Worm (Caenorhabditis elegans) whole organism, L1 larva: ENCODE results near the gene rde-4.

Source experiments
- C04F5.9 ChIP-seq: sonication (generic microtip); optimal IDR thresholded peaks from 2 replicates; lab custom pipeline; 2016; ENCODE audit warnings: missing genetic modification characterization, missing compliant biosample characterization
- C16A3.4 ChIP-seq: fragments of 150-350 bp; optimal IDR thresholded peaks from 2 replicates; lab custom pipeline; 2014; ENCODE audit warnings: missing biosample characterization, missing genetic modification characterization
- C34B4.2 ChIP-seq: sonication (generic microtip); optimal IDR thresholded peaks from 2 replicates; lab custom pipeline; 2017; ENCODE audit warnings: mild to moderate bottlenecking, missing genetic modification characterization, missing compliant biosample characterization
- F16B12.6 ChIP-seq: fragments of 150-350 bp; optimal IDR thresholded peaks from 2 replicates; lab custom pipeline; 2014; ENCODE audit warnings: missing biosample characterization, missing genetic modification characterization
- alr-1 ChIP-seq: fragments of 200-800 bp; sonication (Bioruptor generic); optimal IDR thresholded peaks from 2 replicates; lab custom pipeline; 2018; ENCODE audit warnings: borderline replicate concordance, mild to moderate bottlenecking, missing genetic modification characterization, missing compliant biosample characterization
- aly-2 ChIP-seq: fragments of 150-350 bp; optimal IDR thresholded peaks from 2 replicates; lab custom pipeline; 2014; ENCODE audit warnings: missing biosample characterization, missing genetic modification characterization
- ama-1 ChIP-seq: fragments of 150-350 bp; optimal IDR thresholded peaks from 2 replicates; lab custom pipeline; 2014
- ceh-63 ChIP-seq: fragments of 200-800 bp; sonication (Bioruptor generic); optimal IDR thresholded peaks from 2 replicates; lab custom pipeline; 2018; ENCODE audit warnings: mild to moderate bottlenecking, missing genetic modification characterization, missing compliant biosample characterization
- ceh-8 ChIP-seq: fragments of 200-800 bp; sonication (Bioruptor generic); optimal IDR thresholded peaks from 2 replicates; lab custom pipeline; 2018; ENCODE audit warnings: mild to moderate bottlenecking, missing genetic modification characterization, moderate library complexity, missing compliant biosample characterization
- ceh-82 ChIP-seq, 3 experiments: fragments of 150-350 bp in 1 of 3; sonication (generic microtip) in 2 of 3; optimal IDR thresholded peaks; 2 replicates each; lab custom pipeline; 2014 to 2017; ENCODE audit warnings: missing biosample characterization in 3 of 3, missing genetic modification characterization in 3 of 3
- ceh-90 ChIP-seq: sonication (generic microtip); optimal IDR thresholded peaks from 2 replicates; lab custom pipeline; 2016; ENCODE audit warnings: missing genetic modification characterization, missing compliant biosample characterization
- dpl-1 ChIP-seq, 3 experiments: fragments of 150-350 bp in 2 of 3; sonication (generic microtip) in 1 of 3; optimal IDR thresholded peaks; 2 replicates each; lab custom pipeline; 2014 to 2017; ENCODE audit warnings: missing biosample characterization in 3 of 3, missing genetic modification characterization in 3 of 3, missing genetic modification reagents in 3 of 3
- efl-1 ChIP-seq, 4 experiments: fragments of 150-350 bp; optimal IDR thresholded peaks in 3 of 4; peaks in 1 of 4; 1 replicate in 1 of 4; 2 replicates in 3 of 4; lab custom pipeline; 2014; ENCODE audit warnings: missing biosample characterization in 2 of 4, missing genetic modification characterization in 2 of 4, missing genetic modification reagents in 2 of 4
- efl-3 ChIP-seq: fragments of 200-800 bp; sonication (Bioruptor generic); optimal IDR thresholded peaks from 2 replicates; lab custom pipeline; 2018; ENCODE audit warnings: mild to moderate bottlenecking, missing genetic modification characterization, missing compliant biosample characterization
- elt-2 ChIP-seq: sonication (generic microtip); optimal IDR thresholded peaks from 2 replicates; lab custom pipeline; 2016; ENCODE audit warnings: missing genetic modification characterization, mild to moderate bottlenecking, inconsistent platforms, missing compliant biosample characterization, missing genetic modification reagents
- elt-3 ChIP-seq, 6 experiments: fragments of 150-350 bp in 1 of 6; sonication (generic microtip); optimal IDR thresholded peaks; 2 replicates each; lab custom pipeline; 2017 to 2018; ENCODE audit warnings: missing biosample characterization in 6 of 6, missing genetic modification characterization in 6 of 6, inconsistent platforms in 1 of 6
- ets-5 ChIP-seq: fragments of 200-800 bp; sonication (Bioruptor generic); IDR thresholded peaks from 2 replicates; pipeline ENCODE4 v1.3.6; 2022; ENCODE audit warnings: missing genetic modification characterization, missing compliant biosample characterization
- fkh-8 ChIP-seq: sonication (generic microtip); optimal IDR thresholded peaks from 2 replicates; lab custom pipeline; 2016; ENCODE audit warnings: mild to moderate bottlenecking, missing genetic modification characterization, missing compliant biosample characterization
- jun-1 ChIP-seq: fragments of 150-350 bp; optimal IDR thresholded peaks from 2 replicates; lab custom pipeline; 2014; ENCODE audit warnings: missing biosample characterization, missing genetic modification reagents, missing genetic modification characterization
- lin-13 ChIP-seq: fragments of 150-350 bp; optimal IDR thresholded peaks from 2 replicates; lab custom pipeline; 2014; ENCODE audit warnings: missing biosample characterization, missing genetic modification reagents, missing genetic modification characterization
- lin-14 ChIP-seq: fragments of 200-800 bp; sonication (Bioruptor generic); optimal IDR thresholded peaks from 2 replicates; lab custom pipeline; 2018; ENCODE audit warnings: mild to moderate bottlenecking, missing genetic modification characterization, moderate library complexity, missing compliant biosample characterization
- lin-15B ChIP-seq: fragments of 150-350 bp; sonication (generic microtip); optimal IDR thresholded peaks from 3 replicates; lab custom pipeline; 2014; ENCODE audit warnings: missing biosample characterization, missing genetic modification characterization
- lin-35 ChIP-seq, 2 experiments: fragments of 150-350 bp; optimal IDR thresholded peaks; 2 replicates each; lab custom pipeline; 2014; ENCODE audit warnings: missing biosample characterization in 2 of 2, missing genetic modification characterization in 2 of 2, missing genetic modification reagents in 2 of 2
- lin-39 ChIP-seq: fragments of 150-350 bp; optimal IDR thresholded peaks from 2 replicates; lab custom pipeline; 2014; ENCODE audit warnings: missing biosample characterization, missing genetic modification reagents, missing genetic modification characterization
- lir-3 ChIP-seq: sonication (generic microtip); optimal IDR thresholded peaks from 2 replicates; lab custom pipeline; 2016; ENCODE audit warnings: mild to moderate bottlenecking, missing genetic modification characterization, moderate library complexity, missing compliant biosample characterization; ENCODE audit not compliant: poor library complexity
- lsy-2 ChIP-seq, 2 experiments: fragments of 150-350 bp; optimal IDR thresholded peaks; 2 replicates each; lab custom pipeline; 2014; ENCODE audit warnings: missing biosample characterization in 2 of 2, missing genetic modification characterization in 2 of 2
- mab-9 ChIP-seq: fragments of 200-800 bp; sonication (Bioruptor generic); IDR thresholded peaks from 2 replicates; pipeline ENCODE4 v1.3.6; 2022; ENCODE audit warnings: missing genetic modification reagents, missing genetic modification characterization, missing compliant biosample characterization
- mdl-1 ChIP-seq, 2 experiments: fragments of 150-350 bp; optimal IDR thresholded peaks; 2 replicates each; lab custom pipeline; 2014 to 2017; ENCODE audit warnings: missing biosample characterization in 2 of 2, missing genetic modification characterization in 2 of 2, inconsistent platforms in 1 of 2
- nhr-19 ChIP-seq: fragments of 200-800 bp; sonication (Bioruptor generic); conservative IDR thresholded peaks from 2 replicates; pipeline ENCODE4 v1.3.6; 2022; ENCODE audit warnings: missing genetic modification characterization, missing compliant biosample characterization
- nhr-20 ChIP-seq: sonication (generic microtip); optimal IDR thresholded peaks from 2 replicates; lab custom pipeline; 2016; ENCODE audit warnings: mild to moderate bottlenecking, missing genetic modification characterization, missing compliant biosample characterization
- nhr-47 ChIP-seq: sonication (generic microtip); optimal IDR thresholded peaks from 2 replicates; lab custom pipeline; 2016; ENCODE audit warnings: mild to moderate bottlenecking, missing genetic modification characterization, moderate library complexity, missing compliant biosample characterization
- nhr-71 ChIP-seq: sonication (generic microtip); optimal IDR thresholded peaks from 2 replicates; lab custom pipeline; 2016; ENCODE audit warnings: mild to moderate bottlenecking, missing genetic modification characterization, moderate library complexity, missing compliant biosample characterization
- nhr-76 ChIP-seq: sonication (generic microtip); optimal IDR thresholded peaks from 2 replicates; lab custom pipeline; 2017; ENCODE audit warnings: missing biosample characterization, missing genetic modification characterization
- nhr-77 ChIP-seq: fragments of 150-350 bp; optimal IDR thresholded peaks from 2 replicates; lab custom pipeline; 2014; ENCODE audit warnings: missing biosample characterization, missing genetic modification characterization
- nhr-90 ChIP-seq: sonication (generic microtip); optimal IDR thresholded peaks from 2 replicates; lab custom pipeline; 2016; ENCODE audit warnings: mild to moderate bottlenecking, missing genetic modification characterization, missing compliant biosample characterization; ENCODE audit not compliant: poor library complexity
- pag-3 ChIP-seq: sonication (generic microtip); optimal IDR thresholded peaks from 2 replicates; lab custom pipeline; 2017; ENCODE audit warnings: missing genetic modification characterization, mild to moderate bottlenecking, missing compliant biosample characterization, antibody characterized with exemption, borderline replicate concordance; ENCODE audit not compliant: insufficient read depth
- snpc-4 ChIP-seq: fragments of 150-350 bp; optimal IDR thresholded peaks from 2 replicates; lab custom pipeline; 2014; ENCODE audit warnings: missing biosample characterization, missing genetic modification characterization
- swsn-7 ChIP-seq: sonication (generic microtip); optimal IDR thresholded peaks from 2 replicates; lab custom pipeline; 2016; ENCODE audit warnings: missing genetic modification characterization, missing compliant biosample characterization
- tlp-1 ChIP-seq: fragments of 150-350 bp; optimal IDR thresholded peaks from 2 replicates; lab custom pipeline; 2014; ENCODE audit warnings: missing biosample characterization, missing genetic modification characterization
- unc-130 ChIP-seq: fragments of 150-350 bp; optimal IDR thresholded peaks from 2 replicates; lab custom pipeline; 2017; ENCODE audit warnings: missing biosample characterization, missing genetic modification characterization, inconsistent platforms
- unc-62 ChIP-seq: fragments of 150-350 bp; optimal IDR thresholded peaks from 2 replicates; lab custom pipeline; 2014; ENCODE audit warnings: missing biosample characterization, missing genetic modification reagents, missing genetic modification characterization
- unc-98 ChIP-seq: fragments of 200-800 bp; sonication (Bioruptor generic); IDR thresholded peaks from 2 replicates; pipeline ENCODE4 v1.3.6; 2022; ENCODE audit warnings: missing genetic modification characterization, missing compliant biosample characterization
- zag-1 ChIP-seq: fragments of 150-350 bp; optimal IDR thresholded peaks from 2 replicates; lab custom pipeline; 2014; ENCODE audit warnings: missing biosample characterization, missing genetic modification characterization
- ztf-4 ChIP-seq: fragments of 150-350 bp; optimal IDR thresholded peaks from 2 replicates; lab custom pipeline; 2014; ENCODE audit warnings: missing biosample characterization, missing genetic modification characterization

The rde-4 gene

DNA sequence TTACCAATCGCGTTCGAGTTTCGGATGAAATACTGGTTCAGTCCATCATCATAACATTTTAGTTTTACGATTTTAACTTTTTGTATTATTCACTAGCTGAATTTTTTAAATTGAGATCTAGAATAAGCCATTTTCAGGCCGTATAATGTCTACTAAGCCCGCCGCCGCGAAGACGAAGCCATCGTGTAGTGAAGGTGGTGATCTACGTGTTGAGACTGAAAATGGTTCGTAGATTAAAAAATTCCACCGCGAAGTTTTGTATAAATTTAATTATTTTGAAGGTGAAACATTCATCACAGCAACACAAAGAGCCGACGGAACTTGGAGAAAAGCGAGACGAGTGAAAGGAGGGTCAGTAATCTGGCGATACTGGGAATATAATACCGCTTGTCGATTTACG, 8.7 kb downstream of the rde-4 start, which contains the start of gene T20G5.9:
Gene T20G5.9 (plus strand): TSS at position 138 of the 400 bp plus-strand sequence.
- peak; percentile 19 for TF ChIP-seq ama-1 (lab: Kevin White, UChicago)
- no peak for TF ChIP-seq nhr-77 (tag; lab: Kevin White, UChicago)

DNA sequence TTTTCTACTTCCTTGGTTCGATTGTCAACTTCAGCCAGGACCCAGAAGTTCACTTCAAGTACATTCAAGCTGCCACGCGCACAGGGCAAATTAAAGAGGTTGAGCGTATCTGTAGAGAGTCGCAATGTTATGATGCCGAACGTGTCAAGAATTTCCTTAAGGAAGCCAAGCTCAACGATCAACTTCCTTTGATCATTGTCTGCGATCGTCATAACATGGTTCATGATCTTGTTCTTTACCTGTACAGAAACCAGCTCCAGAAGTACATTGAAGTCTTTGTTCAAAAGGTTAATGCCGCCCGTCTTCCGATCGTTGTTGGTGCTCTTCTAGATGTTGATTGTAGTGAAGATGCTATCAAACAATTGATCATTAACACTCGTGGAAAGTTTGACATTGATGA, 12.1 kb downstream of the rde-4 start:
- TF ChIP-seq unc-98 (GFP tag; lab: Robert Waterston, UW) = no peak
- TF ChIP-seq efl-1 (optimal IDR thresholded peaks at IDR 0.05; lab: Kevin White, UChicago) = no peak
- peak in 1 of 2 experiments; percentile 82 for TF ChIP-seq efl-1 (GFP tag; optimal IDR thresholded peaks at IDR 0.05 in 1 of 2; lab: Kevin White, UChicago)
- TF ChIP-seq alr-1 (tag; lab: Kevin White, UChicago) = no peak
- TF ChIP-seq ets-5 (GFP tag; lab: Robert Waterston, UW) = no peak
- TF ChIP-seq F16B12.6 = no peak
- TF ChIP-seq, all 84 proteins: peak for 1

ce11 chrIII:10202894-10203871, 15.3 kb downstream of the rde-4 start, which contains the start of gene chc-1:
Gene chc-1, plus strand, starts transcription at chrIII:10203821.
- TF ChIP-seq ets-5 (GFP tag; lab: Robert Waterston, UW) = no peak
- TF ChIP-seq lin-39 = no peak
- TF ChIP-seq nhr-47 (tag; lab: Kevin White, UChicago) = peak; percentile 12
- TF ChIP-seq ztf-4 (tag; lab: Kevin White, UChicago) = no peak
- TF ChIP-seq ceh-90 (tag; lab: Kevin White, UChicago) = no peak
- no peak for TF ChIP-seq C04F5.9
- TF ChIP-seq mab-9 (GFP tag; lab: Robert Waterston, UW) = no peak
- TF ChIP-seq fkh-8 (tag; lab: Kevin White, UChicago) = no peak
- TF ChIP-seq mdl-1 (tag; optimal IDR thresholded peaks at IDR 0.05; lab: Kevin White, UChicago) = peak in 1 of 2 experiments; percentile 18
- peak; percentile 70 for TF ChIP-seq lin-15B (tag; lab: Kevin White, UChicago)
- TF ChIP-seq aly-2 (tag; lab: Kevin White, UChicago) = no peak
- peak in 1 of 2 experiments; percentile 71 for TF ChIP-seq lsy-2 (tag; optimal IDR thresholded peaks at IDR 0.05; lab: Kevin White, UChicago)
- no peak for TF ChIP-seq snpc-4 (tag; lab: Kevin White, UChicago)
- TF ChIP-seq swsn-7 (tag; lab: Kevin White, UChicago) = no peak
- TF ChIP-seq lin-13 (GFP tag; lab: Kevin White, UChicago) = no peak
- no peak for TF ChIP-seq unc-62 (GFP tag; lab: Kevin White, UChicago)
- TF ChIP-seq nhr-76 (tag; lab: Kevin White, UChicago) = no peak
- TF ChIP-seq jun-1 (tag; lab: Kevin White, UChicago) = no peak
- no peak for TF ChIP-seq elt-3 (tag; optimal IDR thresholded peaks at IDR 0.05; lab: Kevin White, UChicago)
- TF ChIP-seq efl-1 (optimal IDR thresholded peaks at IDR 0.05; lab: Kevin White, UChicago) = peak; percentile 26 to 35
- TF ChIP-seq efl-1 (GFP tag; optimal IDR thresholded peaks at IDR 0.05 in 1 of 2; lab: Kevin White, UChicago) = peak in 1 of 2 experiments; percentile 43
- no peak for TF ChIP-seq nhr-90
- no peak for TF ChIP-seq C34B4.2
- TF ChIP-seq unc-98 (GFP tag; lab: Robert Waterston, UW) = no peak
- TF ChIP-seq lin-35 (GFP tag; optimal IDR thresholded peaks at IDR 0.05; lab: Kevin White, UChicago) = peak; percentile 45 to 57
- no peak for TF ChIP-seq elt-2 (tag; lab: Kevin White, UChicago)
- TF ChIP-seq ceh-63 (GFP tag; lab: Kevin White, UChicago) = no peak
- no peak for TF ChIP-seq ceh-8
- TF ChIP-seq nhr-20 (tag; lab: Kevin White, UChicago) = no peak
- TF ChIP-seq efl-3 (GFP tag; lab: Kevin White, UChicago) = no peak
- TF ChIP-seq nhr-71 (tag; lab: Kevin White, UChicago) = peak; percentile 17
- TF ChIP-seq dpl-1 (GFP tag; optimal IDR thresholded peaks at IDR 0.05; lab: Kevin White, UChicago) = peak; percentile 17 to 51 (median 30)
- no peak for TF ChIP-seq zag-1 (tag; lab: Kevin White, UChicago)
- TF ChIP-seq ceh-82 (tag; optimal IDR thresholded peaks at IDR 0.05; lab: Kevin White, UChicago) = peak in 1 of 3 experiments; percentile 57
- TF ChIP-seq lin-14 (GFP tag; lab: Kevin White, UChicago) = no peak
- no peak for TF ChIP-seq pag-3 (tag; lab: Kevin White, UChicago)
- no peak for TF ChIP-seq nhr-19
- TF ChIP-seq lir-3 (tag; lab: Kevin White, UChicago) = no peak
- peak; percentile 19 for TF ChIP-seq C16A3.4
- no peak for TF ChIP-seq unc-130
- no peak for TF ChIP-seq tlp-1 (tag; lab: Kevin White, UChicago)
